Worm (Caenorhabditis elegans) whole organism, young adult: ENCODE measurements around the gene W01C9.2.
A peak's percentile ranks its signal among the peaks of the same experiment; 100 is the strongest.

Source experiments
- B0336.3 ChIP-seq: fragments of 200-800 bp; sonication (Bioruptor generic); IDR thresholded peaks from 2 replicates; pipeline ENCODE4 v1.3.6; 2022; ENCODE audit warnings: missing genetic modification characterization, missing compliant biosample characterization
- C06A6.2 ChIP-seq: fragments of 200-800 bp; sonication (Bioruptor generic); conservative IDR thresholded peaks from 2 replicates; pipeline ENCODE4 v1.3.6; 2022; ENCODE audit warnings: missing genetic modification characterization, missing compliant biosample characterization
- C17E4.6 ChIP-seq: fragments of 200-800 bp; sonication (Bioruptor generic); IDR thresholded peaks from 2 replicates; pipeline ENCODE4 v1.3.6; 2022; ENCODE audit warnings: missing genetic modification reagents, missing genetic modification characterization, missing compliant biosample characterization
- F10E7.11 ChIP-seq: sonication (generic microtip); optimal IDR thresholded peaks from 2 replicates; lab custom pipeline; 2017; ENCODE audit warnings: mild to moderate bottlenecking, missing genetic modification characterization, moderate library complexity, missing compliant biosample characterization
- F33H1.4 ChIP-seq: fragments of 200-800 bp; sonication (Bioruptor generic); IDR thresholded peaks from 2 replicates; pipeline ENCODE4 v1.3.6; 2022; ENCODE audit warnings: missing genetic modification reagents, missing genetic modification characterization, missing compliant biosample characterization
- F37B4.10 ChIP-seq: fragments of 200-800 bp; sonication (Bioruptor generic); IDR thresholded peaks from 2 replicates; pipeline ENCODE4 v1.3.6; 2022; ENCODE audit warnings: missing genetic modification characterization, missing compliant biosample characterization
- F39B2.1 ChIP-seq: fragments of 200-800 bp; sonication (Bioruptor generic); IDR thresholded peaks from 2 replicates; pipeline ENCODE4 v1.3.6; 2022; ENCODE audit warnings: missing genetic modification reagents, missing genetic modification characterization, missing compliant biosample characterization
- F55B11.4 ChIP-seq: sonication (generic microtip); optimal IDR thresholded peaks from 2 replicates; lab custom pipeline; 2016; ENCODE audit warnings: missing compliant biosample characterization, missing genetic modification characterization, borderline replicate concordance; ENCODE audit not compliant: insufficient read depth
- F57A8.1 ChIP-seq: fragments of 200-800 bp; sonication (Bioruptor generic); optimal IDR thresholded peaks from 2 replicates; lab custom pipeline; 2018; ENCODE audit warnings: mild to moderate bottlenecking, missing genetic modification characterization, moderate library complexity, missing compliant biosample characterization
- Y53F4B.3 ChIP-seq: fragments of 200-800 bp; sonication (Bioruptor generic); IDR thresholded peaks from 2 replicates; pipeline ENCODE4 v1.3.6; 2022; ENCODE audit warnings: missing genetic modification reagents, missing genetic modification characterization, missing compliant biosample characterization
- Y53G8AR.9 ChIP-seq: fragments of 200-800 bp; sonication (Bioruptor generic); conservative IDR thresholded peaks from 2 replicates; pipeline ENCODE4 v1.3.6; 2022; ENCODE audit warnings: missing genetic modification reagents, missing genetic modification characterization, missing compliant biosample characterization
- Y67H2A.10 ChIP-seq: fragments of 200-800 bp; sonication (Bioruptor generic); conservative IDR thresholded peaks from 2 replicates; pipeline ENCODE4 v1.3.6; 2022; ENCODE audit warnings: missing genetic modification reagents, missing genetic modification characterization, missing compliant biosample characterization
- ZK185.1 ChIP-seq: sonication (generic microtip); optimal IDR thresholded peaks from 2 replicates; lab custom pipeline; 2016; ENCODE audit warnings: mild to moderate bottlenecking, missing genetic modification characterization, missing compliant biosample characterization; ENCODE audit not compliant: poor library complexity, severe bottlenecking
- akir-1 ChIP-seq: fragments of 200-800 bp; sonication (Bioruptor generic); optimal IDR thresholded peaks from 2 replicates; lab custom pipeline; 2018; ENCODE audit warnings: mild to moderate bottlenecking, missing genetic modification characterization, moderate library complexity, missing compliant biosample characterization
- ama-1 ChIP-seq, 3 experiments: fragments of 150-350 bp in 1 of 3; sonication (generic microtip) in 2 of 3; optimal IDR thresholded peaks; 2 replicates each; lab custom pipeline; 2014 to 2018; ENCODE audit warnings: missing biosample characterization in 2 of 3, missing genetic modification characterization in 2 of 3, missing genetic modification reagents in 2 of 3
- aptf-3 ChIP-seq: fragments of 200-800 bp; sonication (Bioruptor generic); IDR thresholded peaks from 2 replicates; pipeline ENCODE4 v1.3.6; 2022; ENCODE audit warnings: missing genetic modification characterization, missing compliant biosample characterization
- atf-7 ChIP-seq: sonication (generic microtip); optimal IDR thresholded peaks from 2 replicates; lab custom pipeline; 2017; ENCODE audit warnings: mild to moderate bottlenecking, missing genetic modification characterization, missing compliant biosample characterization
- athp-1 ChIP-seq: sonication (generic microtip); optimal IDR thresholded peaks from 2 replicates; lab custom pipeline; 2017; ENCODE audit warnings: mild to moderate bottlenecking, missing genetic modification characterization, missing compliant biosample characterization
- attf-5 ChIP-seq: fragments of 200-800 bp; sonication (Bioruptor generic); optimal IDR thresholded peaks from 2 replicates; lab custom pipeline; 2018; ENCODE audit warnings: mild to moderate bottlenecking, missing genetic modification characterization, missing compliant biosample characterization
- attf-6 ChIP-seq: fragments of 200-800 bp; sonication (Bioruptor generic); IDR thresholded peaks from 2 replicates; pipeline ENCODE4 v1.3.6; 2022; ENCODE audit warnings: missing genetic modification reagents, missing genetic modification characterization, missing compliant biosample characterization
- ccch-3 ChIP-seq: fragments of 200-800 bp; sonication (Bioruptor generic); optimal IDR thresholded peaks from 2 replicates; lab custom pipeline; 2018; ENCODE audit warnings: mild to moderate bottlenecking, missing genetic modification characterization, missing compliant biosample characterization
- ceh-100 ChIP-seq: fragments of 200-800 bp; sonication (Bioruptor generic); IDR thresholded peaks from 2 replicates; pipeline ENCODE4 v1.3.6; 2022; ENCODE audit warnings: missing genetic modification reagents, missing genetic modification characterization, missing compliant biosample characterization
- ceh-58 ChIP-seq: fragments of 200-800 bp; sonication (Bioruptor generic); IDR thresholded peaks from 2 replicates; pipeline ENCODE4 v1.3.6; 2022; ENCODE audit warnings: missing genetic modification characterization, missing compliant biosample characterization
- ceh-91 ChIP-seq: fragments of 200-800 bp; sonication (Bioruptor generic); IDR thresholded peaks from 2 replicates; pipeline ENCODE4 v1.3.6; 2022; ENCODE audit warnings: missing genetic modification reagents, missing genetic modification characterization, missing compliant biosample characterization
- dpff-1 ChIP-seq: sonication (generic microtip); optimal IDR thresholded peaks from 2 replicates; lab custom pipeline; 2017; ENCODE audit warnings: mild to moderate bottlenecking, missing genetic modification characterization, missing compliant biosample characterization
- egl-44 ChIP-seq: fragments of 200-800 bp; sonication (Bioruptor generic); IDR thresholded peaks from 2 replicates; pipeline ENCODE4 v1.3.6; 2022; ENCODE audit warnings: missing genetic modification reagents, missing genetic modification characterization, missing compliant biosample characterization
- egrh-3 ChIP-seq: fragments of 200-800 bp; sonication (Bioruptor generic); IDR thresholded peaks from 2 replicates; pipeline ENCODE4 v1.3.6; 2022; ENCODE audit warnings: missing genetic modification reagents, missing genetic modification characterization, missing compliant biosample characterization
- ekl-4 ChIP-seq: fragments of 200-800 bp; sonication (Bioruptor generic); IDR thresholded peaks from 2 replicates; pipeline ENCODE4 v1.3.6; 2022; ENCODE audit warnings: missing genetic modification reagents, missing genetic modification characterization, missing compliant biosample characterization
- ets-4 ChIP-seq: fragments of 200-800 bp; sonication (Bioruptor generic); optimal IDR thresholded peaks from 2 replicates; lab custom pipeline; 2018; ENCODE audit warnings: mild to moderate bottlenecking, missing genetic modification characterization, missing compliant biosample characterization
- fkh-3 ChIP-seq: sonication (generic microtip); optimal IDR thresholded peaks from 2 replicates; lab custom pipeline; 2016; ENCODE audit warnings: mild to moderate bottlenecking, missing genetic modification characterization, missing compliant biosample characterization
- hrde-1 ChIP-seq: sonication (generic microtip); optimal IDR thresholded peaks from 2 replicates; lab custom pipeline; 2016; ENCODE audit warnings: missing genetic modification characterization, mild to moderate bottlenecking, missing compliant biosample characterization, moderate library complexity, missing genotype, missing genetic modification reagents, borderline replicate concordance
- lin-54 ChIP-seq: fragments of 200-800 bp; sonication (Bioruptor generic); optimal IDR thresholded peaks from 2 replicates; lab custom pipeline; 2018; ENCODE audit warnings: mild to moderate bottlenecking, missing genetic modification characterization, missing compliant biosample characterization
- lsl-1 ChIP-seq: fragments of 200-800 bp; sonication (Bioruptor generic); optimal IDR thresholded peaks from 2 replicates; lab custom pipeline; 2018; ENCODE audit warnings: mild to moderate bottlenecking, missing genetic modification characterization, moderate library complexity, missing compliant biosample characterization
- madf-10 ChIP-seq: sonication (generic microtip); optimal IDR thresholded peaks from 2 replicates; lab custom pipeline; 2016; ENCODE audit warnings: mild to moderate bottlenecking, missing genetic modification characterization, missing compliant biosample characterization
- madf-3 ChIP-seq: fragments of 200-800 bp; sonication (Bioruptor generic); IDR thresholded peaks from 2 replicates; pipeline ENCODE4 v1.3.6; 2022; ENCODE audit warnings: missing genetic modification reagents, missing genetic modification characterization, missing compliant biosample characterization
- madf-6 ChIP-seq: fragments of 200-800 bp; sonication (Bioruptor generic); IDR thresholded peaks from 2 replicates; pipeline ENCODE4 v1.3.6; 2022; ENCODE audit warnings: missing genetic modification reagents, missing genetic modification characterization, missing compliant biosample characterization
- nfyb-1 ChIP-seq: fragments of 200-800 bp; sonication (Bioruptor generic); IDR thresholded peaks from 2 replicates; pipeline ENCODE4 v1.3.6; 2022; ENCODE audit warnings: missing genetic modification reagents, missing genetic modification characterization, missing compliant biosample characterization
- nhr-120 ChIP-seq: fragments of 200-800 bp; sonication (Bioruptor generic); IDR thresholded peaks from 2 replicates; pipeline ENCODE4 v1.3.6; 2022; ENCODE audit warnings: missing genetic modification characterization, missing compliant biosample characterization
- sea-2 ChIP-seq: fragments of 200-800 bp; sonication (Bioruptor generic); IDR thresholded peaks from 2 replicates; pipeline ENCODE4 v1.3.6; 2022; ENCODE audit warnings: missing genetic modification characterization, missing compliant biosample characterization
- snpc-1.1 ChIP-seq: sonication (generic microtip); optimal IDR thresholded peaks from 2 replicates; lab custom pipeline; 2017; ENCODE audit warnings: missing genetic modification characterization, mild to moderate bottlenecking, missing compliant biosample characterization, antibody characterized with exemption, moderate library complexity, missing genotype, missing genetic modification reagents; ENCODE audit not compliant: insufficient read depth
- snpc-3.4 ChIP-seq: sonication (generic microtip); optimal IDR thresholded peaks from 2 replicates; lab custom pipeline; 2017; ENCODE audit warnings: missing genetic modification characterization, mild to moderate bottlenecking, missing compliant biosample characterization, antibody characterized with exemption, moderate library complexity, missing genotype, missing genetic modification reagents
- snpc-4 ChIP-seq, 5 experiments: fragments of 150-350 bp in 1 of 5; sonication (generic microtip) in 4 of 5; optimal IDR thresholded peaks; 2 replicates each; lab custom pipeline; 2014 to 2018; ENCODE audit warnings: missing genetic modification characterization in 5 of 5, missing biosample characterization in 3 of 5, antibody characterized with exemption in 2 of 5, mild to moderate bottlenecking in 2 of 5, missing compliant biosample characterization in 2 of 5, missing genotype in 2 of 5, moderate library complexity in 2 of 5, missing genetic modification reagents in 1 of 5
- xnd-1 ChIP-seq: sonication (generic microtip); optimal IDR thresholded peaks from 2 replicates; lab custom pipeline; 2016; ENCODE audit warnings: missing genotype, missing genetic modification reagents, missing genetic modification characterization, missing compliant biosample characterization
- ztf-26 ChIP-seq: sonication (generic microtip); optimal IDR thresholded peaks from 2 replicates; lab custom pipeline; 2017; ENCODE audit warnings: missing genetic modification characterization, missing compliant biosample characterization
- ztf-28 ChIP-seq: fragments of 200-800 bp; sonication (Bioruptor generic); IDR thresholded peaks from 2 replicates; pipeline ENCODE4 v1.3.6; 2022; ENCODE audit warnings: missing genetic modification reagents, missing genetic modification characterization, missing compliant biosample characterization

The W01C9.2 gene

DNA sequence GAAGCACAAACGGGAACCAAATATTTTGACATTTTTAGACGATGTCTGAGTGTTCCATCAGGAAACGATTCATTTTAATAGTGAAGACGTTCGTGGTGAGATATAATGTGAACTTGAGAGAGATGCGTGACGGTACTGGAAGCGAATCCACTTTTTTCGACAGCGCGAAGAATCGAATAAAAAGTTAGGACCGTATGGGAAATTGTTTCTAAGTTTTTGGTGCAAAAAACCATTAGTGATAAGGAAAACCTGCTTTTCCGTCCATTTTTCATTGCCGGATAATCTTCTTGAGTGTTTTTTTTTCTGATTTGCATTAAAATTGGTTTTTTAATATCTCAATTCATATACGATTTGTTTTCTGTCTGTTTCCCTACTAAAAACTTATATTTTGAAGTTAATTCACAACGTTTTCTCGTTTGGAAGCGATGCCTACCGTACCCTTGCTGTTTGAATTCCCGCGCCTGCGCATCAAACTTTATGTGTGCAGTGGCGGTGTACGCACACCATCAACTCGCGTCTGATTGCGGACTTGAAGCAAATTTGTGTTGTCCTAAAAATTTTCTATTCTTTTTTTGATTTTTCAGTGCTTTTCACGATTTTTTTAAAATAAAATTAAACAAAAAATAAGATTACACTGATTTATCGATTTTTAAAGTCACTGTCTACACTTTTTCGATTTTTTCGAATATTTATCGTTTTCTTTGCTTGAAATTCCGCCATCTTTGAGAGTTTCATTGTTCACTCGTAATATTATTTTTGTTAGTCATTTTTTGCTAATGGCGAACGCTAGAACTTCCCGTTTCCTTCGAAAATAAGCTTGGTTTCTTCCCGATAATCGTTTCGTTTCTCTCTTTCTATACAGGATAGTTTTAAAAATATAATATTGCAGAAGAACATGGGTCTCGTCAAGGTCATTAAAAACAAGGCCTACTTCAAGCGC lies 33.1 kb downstream of the W01C9.2 start, which contains the start of the genes col-38 and rpl-5 (continued):
- TF ChIP-seq ccch-3, result no peak
- TF ChIP-seq Y53F4B.3, result no peak
- no peak for TF ChIP-seq fkh-3 (tag; lab: Kevin White, UChicago)
- TF ChIP-seq F55B11.4, result no peak
- TF ChIP-seq ZK185.1, result peak; percentile 58
- peak; percentile 69 for TF ChIP-seq snpc-1.1
- no peak for TF ChIP-seq ama-1 (optimal IDR thresholded peaks at IDR 0.05; lab: Kevin White, UChicago)
- peak in 1 of 2 experiments; percentile 26 for TF ChIP-seq ama-1 (GFP tag; optimal IDR thresholded peaks at IDR 0.05; lab: Kevin White, UChicago)
- peak; percentile 94 for TF ChIP-seq attf-5 (GFP tag; lab: Kevin White, UChicago)
- no peak for TF ChIP-seq F39B2.1 (GFP tag; lab: Robert Waterston, UW)
- TF ChIP-seq akir-1 (GFP tag; lab: Kevin White, UChicago), result no peak
- no peak for TF ChIP-seq egrh-3 (GFP tag; lab: Robert Waterston, UW)
- TF ChIP-seq ets-4 (GFP tag; lab: Kevin White, UChicago), result no peak
- TF ChIP-seq egl-44, result no peak
- TF ChIP-seq dpff-1 (tag; lab: Kevin White, UChicago), result no peak
- TF ChIP-seq ceh-58, result no peak
- peak; percentile 81 for TF ChIP-seq ekl-4 (GFP tag; lab: Robert Waterston, UW)
- TF ChIP-seq atf-7 (tag; lab: Kevin White, UChicago), result no peak
- peak; percentile 56 for TF ChIP-seq athp-1
- peak; percentile 48; the same call in 1 of the 2 replicates for TF ChIP-seq ceh-100 (GFP tag; lab: Robert Waterston, UW)
- no peak for TF ChIP-seq F37B4.10
- no peak for TF ChIP-seq sea-2 (GFP tag; lab: Robert Waterston, UW)
- no peak for TF ChIP-seq F10E7.11
- peak; percentile 43 for TF ChIP-seq xnd-1
- no peak for TF ChIP-seq hrde-1 (tag; lab: Kevin White, UChicago)
- TF ChIP-seq Y67H2A.10 (GFP tag; lab: Robert Waterston, UW), result no peak
- TF ChIP-seq madf-3 (GFP tag; lab: Robert Waterston, UW), result peak; percentile 39; the same call in 1 of the 2 replicates
- TF ChIP-seq C06A6.2, result no peak
- TF ChIP-seq F57A8.1, result no peak
- TF ChIP-seq ztf-26 (tag; lab: Kevin White, UChicago), result peak; percentile 29
- no peak for TF ChIP-seq nhr-120 (GFP tag; lab: Robert Waterston, UW)
- TF ChIP-seq ztf-28 (GFP tag; lab: Robert Waterston, UW), result 0 out of 2 replicates have a peak, but pooled peaks have one; percentile 36
- peak; percentile 79 for TF ChIP-seq snpc-3.4
- TF ChIP-seq madf-10, result peak; percentile 30

DNA sequence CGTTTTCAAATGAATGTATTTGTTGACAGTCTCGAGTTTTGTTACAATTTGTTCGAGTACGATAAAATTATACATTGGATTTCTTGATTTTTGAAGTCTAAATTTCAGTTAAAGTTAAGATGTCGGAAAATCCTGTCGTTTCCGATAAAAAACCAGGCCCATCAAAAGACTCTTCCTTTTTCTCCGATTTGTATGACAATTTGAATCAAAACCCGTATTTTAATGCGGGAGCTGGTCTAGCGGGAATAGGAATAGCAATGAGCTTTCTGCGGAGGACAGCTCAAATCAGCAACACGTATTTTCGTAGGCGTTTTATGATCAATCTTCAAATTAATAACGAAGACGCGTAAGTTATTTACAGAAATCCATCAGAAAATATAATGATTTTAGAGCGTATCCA lies 34.8 kb downstream of the W01C9.2 start, which contains the start of gene bcs-1:
bcs-1 (plus strand) TSS at position 109 of the 400 bp plus-strand sequence.
- TF ChIP-seq C17E4.6 (GFP tag; lab: Robert Waterston, UW), result 0 out of 2 replicates have a peak, but pooled peaks have one; percentile 14
- 0 out of 2 replicates have a peak, but pooled peaks have one; percentile 67 for TF ChIP-seq madf-3 (GFP tag; lab: Robert Waterston, UW)
- no peak for TF ChIP-seq aptf-3 (GFP tag; lab: Robert Waterston, UW)
- TF ChIP-seq ekl-4 (GFP tag; lab: Robert Waterston, UW), result 0 out of 2 replicates have a peak, but pooled peaks have one; percentile 20
- peak; percentile 42 for TF ChIP-seq attf-6 (GFP tag; lab: Robert Waterston, UW)
- TF ChIP-seq snpc-1.1, result peak; percentile 36
- peak; percentile 70; the same call in 1 of the 2 replicates for TF ChIP-seq madf-6 (GFP tag; lab: Robert Waterston, UW)
- TF ChIP-seq ceh-100 (GFP tag; lab: Robert Waterston, UW), result 0 out of 2 replicates have a peak, but pooled peaks have one; percentile 8
- 0 out of 2 replicates have a peak, but pooled peaks have one; percentile 10 for TF ChIP-seq ceh-91 (GFP tag; lab: Robert Waterston, UW)
- TF ChIP-seq fkh-3 (tag; lab: Kevin White, UChicago), result no peak
- TF ChIP-seq lsl-1 (GFP tag; lab: Kevin White, UChicago), result peak; percentile 26
- TF ChIP-seq F39B2.1 (GFP tag; lab: Robert Waterston, UW), result 0 out of 2 replicates have a peak, but pooled peaks have one; percentile 44
- peak; percentile 19 for TF ChIP-seq F33H1.4
- peak; percentile 61; the same call in 1 of the 2 replicates for TF ChIP-seq Y53G8AR.9 (GFP tag; lab: Robert Waterston, UW)
- no peak for TF ChIP-seq nfyb-1 (GFP tag; lab: Robert Waterston, UW)
- TF ChIP-seq lin-54 (GFP tag; lab: Kevin White, UChicago), result peak; percentile 10
- TF ChIP-seq ccch-3, result no peak
- peak; percentile 52; the same call in 1 of the 2 replicates for TF ChIP-seq B0336.3
- TF ChIP-seq snpc-4 (GFP tag; optimal IDR thresholded peaks at IDR 0.05; lab: Kevin White, UChicago), result peak; percentile 28
- no peak for TF ChIP-seq snpc-4 (tag; optimal IDR thresholded peaks at IDR 0.05; lab: Kevin White, UChicago)
